Worm (Caenorhabditis elegans) whole organism, L1 larva: ENCODE data around the gene T22D1.17.

Experiments used
- C16A3.4 ChIP-seq: fragments of 150-350 bp; optimal IDR thresholded peaks from 2 replicates; lab custom pipeline; 2014; ENCODE audit warnings: missing biosample characterization, missing genetic modification characterization
- C34B4.2 ChIP-seq: sonication (generic microtip); optimal IDR thresholded peaks from 2 replicates; lab custom pipeline; 2017; ENCODE audit warnings: mild to moderate bottlenecking, missing genetic modification characterization, missing compliant biosample characterization
- F16B12.6 ChIP-seq: fragments of 150-350 bp; optimal IDR thresholded peaks from 2 replicates; lab custom pipeline; 2014; ENCODE audit warnings: missing biosample characterization, missing genetic modification characterization
- blmp-1 ChIP-seq: fragments of 150-350 bp; optimal IDR thresholded peaks from 2 replicates; lab custom pipeline; 2014; ENCODE audit warnings: missing biosample characterization, missing genetic modification characterization
- ceh-8 ChIP-seq: fragments of 200-800 bp; sonication (Bioruptor generic); optimal IDR thresholded peaks from 2 replicates; lab custom pipeline; 2018; ENCODE audit warnings: mild to moderate bottlenecking, missing genetic modification characterization, moderate library complexity, missing compliant biosample characterization
- dpl-1 ChIP-seq, 3 experiments: fragments of 150-350 bp in 2 of 3; sonication (generic microtip) in 1 of 3; optimal IDR thresholded peaks; 2 replicates each; lab custom pipeline; 2014 to 2017; ENCODE audit warnings: missing biosample characterization in 3 of 3, missing genetic modification characterization in 3 of 3, missing genetic modification reagents in 3 of 3
- dsc-1 ChIP-seq: sonication (generic microtip); optimal IDR thresholded peaks from 2 replicates; lab custom pipeline; 2016; ENCODE audit warnings: mild to moderate bottlenecking, missing genetic modification characterization, missing compliant biosample characterization
- efl-1 ChIP-seq, 4 experiments: fragments of 150-350 bp; optimal IDR thresholded peaks in 3 of 4; peaks in 1 of 4; 1 replicate in 1 of 4; 2 replicates in 3 of 4; lab custom pipeline; 2014; ENCODE audit warnings: missing biosample characterization in 2 of 4, missing genetic modification characterization in 2 of 4, missing genetic modification reagents in 2 of 4
- efl-3 ChIP-seq: fragments of 200-800 bp; sonication (Bioruptor generic); optimal IDR thresholded peaks from 2 replicates; lab custom pipeline; 2018; ENCODE audit warnings: mild to moderate bottlenecking, missing genetic modification characterization, missing compliant biosample characterization
- egl-27 ChIP-seq, 2 experiments: fragments of 150-350 bp in 1 of 2; sonication (generic microtip); optimal IDR thresholded peaks; 3 replicates each; lab custom pipeline; 2017 to 2018; ENCODE audit warnings: missing biosample characterization in 2 of 2, missing genetic modification characterization in 2 of 2, missing genetic modification reagents in 2 of 2
- ets-5 ChIP-seq: fragments of 200-800 bp; sonication (Bioruptor generic); IDR thresholded peaks from 2 replicates; pipeline ENCODE4 v1.3.6; 2022; ENCODE audit warnings: missing genetic modification characterization, missing compliant biosample characterization
- hlh-4 ChIP-seq: sonication (generic microtip); optimal IDR thresholded peaks from 2 replicates; lab custom pipeline; 2016; ENCODE audit warnings: mild to moderate bottlenecking, missing genetic modification characterization, missing compliant biosample characterization
- hpl-2 ChIP-seq: fragments of 150-350 bp; optimal IDR thresholded peaks from 2 replicates; lab custom pipeline; 2014; ENCODE audit warnings: missing biosample characterization, missing genetic modification reagents, missing genetic modification characterization
- isw-1 ChIP-seq: fragments of 200-800 bp; sonication (Bioruptor generic); IDR thresholded peaks from 2 replicates; pipeline ENCODE4 v1.3.6; 2022; ENCODE audit warnings: missing genetic modification characterization, missing compliant biosample characterization
- lin-15B ChIP-seq: fragments of 150-350 bp; sonication (generic microtip); optimal IDR thresholded peaks from 3 replicates; lab custom pipeline; 2014; ENCODE audit warnings: missing biosample characterization, missing genetic modification characterization
- lin-35 ChIP-seq, 2 experiments: fragments of 150-350 bp; optimal IDR thresholded peaks; 2 replicates each; lab custom pipeline; 2014; ENCODE audit warnings: missing biosample characterization in 2 of 2, missing genetic modification characterization in 2 of 2, missing genetic modification reagents in 2 of 2
- lin-39 ChIP-seq: fragments of 150-350 bp; optimal IDR thresholded peaks from 2 replicates; lab custom pipeline; 2014; ENCODE audit warnings: missing biosample characterization, missing genetic modification reagents, missing genetic modification characterization
- lsy-2 ChIP-seq, 2 experiments: fragments of 150-350 bp; optimal IDR thresholded peaks; 2 replicates each; lab custom pipeline; 2014; ENCODE audit warnings: missing biosample characterization in 2 of 2, missing genetic modification characterization in 2 of 2
- nhr-11 ChIP-seq: fragments of 150-350 bp; optimal IDR thresholded peaks from 2 replicates; lab custom pipeline; 2014; ENCODE audit warnings: missing biosample characterization, missing genetic modification characterization
- nhr-12 ChIP-seq: sonication (generic microtip); optimal IDR thresholded peaks from 2 replicates; lab custom pipeline; 2017; ENCODE audit warnings: missing biosample characterization, missing genetic modification characterization
- nhr-19 ChIP-seq: fragments of 200-800 bp; sonication (Bioruptor generic); conservative IDR thresholded peaks from 2 replicates; pipeline ENCODE4 v1.3.6; 2022; ENCODE audit warnings: missing genetic modification characterization, missing compliant biosample characterization
- nhr-20 ChIP-seq: sonication (generic microtip); optimal IDR thresholded peaks from 2 replicates; lab custom pipeline; 2016; ENCODE audit warnings: mild to moderate bottlenecking, missing genetic modification characterization, missing compliant biosample characterization
- nhr-71 ChIP-seq: sonication (generic microtip); optimal IDR thresholded peaks from 2 replicates; lab custom pipeline; 2016; ENCODE audit warnings: mild to moderate bottlenecking, missing genetic modification characterization, moderate library complexity, missing compliant biosample characterization
- pax-3 ChIP-seq: fragments of 200-800 bp; sonication (Bioruptor generic); optimal IDR thresholded peaks from 2 replicates; lab custom pipeline; 2018; ENCODE audit warnings: mild to moderate bottlenecking, missing genetic modification characterization, moderate library complexity, missing compliant biosample characterization
- rnt-1 ChIP-seq: sonication (generic microtip); optimal IDR thresholded peaks from 2 replicates; lab custom pipeline; 2016; ENCODE audit warnings: mild to moderate bottlenecking, missing genetic modification characterization, moderate library complexity, missing compliant biosample characterization
- skn-1 ChIP-seq: fragments of 150-350 bp; optimal IDR thresholded peaks from 2 replicates; lab custom pipeline; 2014; ENCODE audit warnings: missing biosample characterization, missing genetic modification characterization
- snpc-4 ChIP-seq: fragments of 150-350 bp; optimal IDR thresholded peaks from 2 replicates; lab custom pipeline; 2014; ENCODE audit warnings: missing biosample characterization, missing genetic modification characterization
- snu-23 ChIP-seq: sonication (generic microtip); optimal IDR thresholded peaks from 2 replicates; lab custom pipeline; 2016; ENCODE audit warnings: missing genetic modification characterization, missing compliant biosample characterization
- unc-98 ChIP-seq: fragments of 200-800 bp; sonication (Bioruptor generic); IDR thresholded peaks from 2 replicates; pipeline ENCODE4 v1.3.6; 2022; ENCODE audit warnings: missing genetic modification characterization, missing compliant biosample characterization
- vab-15 ChIP-seq: sonication (generic microtip); optimal IDR thresholded peaks from 2 replicates; lab custom pipeline; 2017; ENCODE audit warnings: missing genotype, mild to moderate bottlenecking, missing genetic modification characterization, missing compliant biosample characterization
- xbp-1 ChIP-seq: sonication (generic microtip); optimal IDR thresholded peaks from 2 replicates; lab custom pipeline; 2016; ENCODE audit warnings: missing genetic modification characterization, missing compliant biosample characterization
- zag-1 ChIP-seq: fragments of 150-350 bp; optimal IDR thresholded peaks from 2 replicates; lab custom pipeline; 2014; ENCODE audit warnings: missing biosample characterization, missing genetic modification characterization
- ztf-11 ChIP-seq, 2 experiments: sonication (generic microtip); optimal IDR thresholded peaks; 2 replicates each; lab custom pipeline; 2016 to 2017; ENCODE audit warnings: missing genetic modification characterization in 2 of 2, missing biosample characterization in 1 of 2, missing compliant biosample characterization in 1 of 2
- ztf-4 ChIP-seq: fragments of 150-350 bp; optimal IDR thresholded peaks from 2 replicates; lab custom pipeline; 2014; ENCODE audit warnings: missing biosample characterization, missing genetic modification characterization

T22D1.17 gene

DNA sequence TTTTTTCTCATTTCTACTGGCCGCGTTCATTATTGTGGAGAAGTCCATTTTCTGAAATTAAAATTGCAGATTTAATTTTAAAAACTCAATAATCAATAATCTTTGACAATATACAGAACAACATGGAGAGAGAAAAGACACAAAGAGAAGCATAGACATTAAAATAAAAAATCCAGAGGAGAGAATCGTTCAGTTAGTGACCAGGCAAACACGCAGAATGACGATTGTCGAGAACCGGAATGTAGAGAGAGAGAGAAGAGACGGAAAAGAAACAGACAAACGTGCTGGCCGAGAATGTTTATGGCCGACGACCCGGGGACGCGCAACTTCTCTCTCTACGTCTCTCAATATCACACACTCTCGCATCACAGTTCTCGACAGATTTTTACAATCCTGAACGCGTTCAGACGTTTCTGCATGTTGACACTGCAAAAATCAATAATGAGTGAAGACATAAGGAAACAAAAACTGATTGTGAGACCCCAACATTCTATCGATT, 18.1 kb upstream of the T22D1.17 start, which contains the start of the genes T05A12.3 and T05A12.4 (continued):
- TF ChIP-seq nhr-19 (GFP tag; lab: Robert Waterston, UW) (no peak), dpl-1 (GFP tag; optimal IDR thresholded peaks at IDR 0.05; lab: Kevin White, UChicago) (peak in 2 of 3 experiments; percentile 38 to 40), nhr-20 (tag; lab: Kevin White, UChicago) (peak; percentile 15), blmp-1 (peak; percentile 34)
- TF ChIP-seq, all 84 proteins: peak for 14

DNA sequence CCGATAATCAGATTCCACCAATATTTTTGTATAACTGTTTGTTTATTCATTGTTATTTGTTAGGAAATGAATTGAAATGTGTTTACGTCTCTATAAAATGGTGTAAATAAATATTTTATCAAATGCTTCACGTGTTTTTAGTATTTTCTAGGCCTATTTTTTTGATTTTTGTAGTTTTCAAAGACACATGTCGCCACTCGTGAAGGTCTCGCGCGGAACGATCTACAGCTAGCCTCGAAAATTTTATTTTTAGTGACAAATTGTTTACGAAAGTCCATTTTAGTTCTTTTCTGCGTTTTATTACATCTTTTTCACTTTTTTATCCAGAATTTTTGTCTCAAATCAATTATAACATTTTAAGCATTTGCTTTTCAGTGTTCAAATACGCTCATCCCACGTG, 2.2 kb upstream of the T22D1.17 start, which contains the start of gene T22D1.5:
Gene T22D1.5 (plus strand): TSS at position 376 of the 400 bp plus-strand sequence.
- TF ChIP-seq dsc-1 (no peak), zag-1 (tag; lab: Kevin White, UChicago) (no peak)
- TF ChIP-seq, all 84 proteins: peak for 0

DNA sequence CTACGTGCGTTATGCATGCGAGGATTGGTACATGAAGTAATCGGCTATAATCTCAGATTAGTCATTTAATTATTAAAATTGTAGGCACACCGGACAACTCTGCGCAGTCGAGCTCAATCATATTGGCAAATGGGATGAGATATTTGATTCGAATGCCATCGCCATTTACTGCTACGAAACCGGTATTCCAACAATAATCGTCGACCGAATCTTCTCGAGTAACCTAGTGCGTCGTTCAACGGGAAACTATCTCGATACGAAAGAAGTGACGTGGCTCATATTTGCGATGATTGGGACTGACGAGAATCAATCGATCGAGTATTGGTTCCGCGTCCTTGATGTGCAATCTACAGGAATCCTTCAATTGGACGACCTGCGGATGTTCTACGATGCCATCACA, 1.2 kb upstream of the T22D1.17 start:
- TF ChIP-seq xbp-1 (tag; lab: Kevin White, UChicago), result no peak
- TF ChIP-seq C16A3.4 (tag; lab: Kevin White, UChicago), result no peak
- TF ChIP-seq ztf-11 (tag; optimal IDR thresholded peaks at IDR 0.05; lab: Kevin White, UChicago), result no peak
- TF ChIP-seq lin-39 (tag; lab: Kevin White, UChicago), result no peak
- TF ChIP-seq ztf-4 (tag; lab: Kevin White, UChicago), result no peak
- TF ChIP-seq C34B4.2 (tag; lab: Kevin White, UChicago), result no peak
- TF ChIP-seq, all 84 proteins: peak for 0

DNA sequence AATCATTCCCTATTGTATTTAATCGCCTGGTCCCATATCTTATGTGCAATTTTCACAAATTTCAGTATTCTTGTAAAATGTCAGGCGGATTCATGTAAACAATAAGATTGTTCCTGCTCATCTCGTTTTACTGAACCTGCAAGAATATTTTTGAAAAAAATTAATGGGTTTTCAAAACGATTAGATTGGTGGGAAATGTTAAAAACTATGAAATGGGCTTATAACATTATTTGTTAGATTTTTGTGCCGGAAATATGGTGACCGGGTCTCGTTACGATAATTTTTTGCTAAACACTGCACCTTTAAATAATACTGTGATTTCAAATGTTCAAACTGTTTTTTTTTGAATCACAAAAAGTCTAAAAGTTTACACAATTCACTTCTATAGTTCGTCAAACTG, 369 bp upstream of the T22D1.17 start:
- TF ChIP-seq vab-15 (tag; lab: Kevin White, UChicago) (no peak), egl-27 (tag; optimal IDR thresholded peaks at IDR 0.05; lab: Kevin White, UChicago) (no peak), nhr-11 (tag; lab: Kevin White, UChicago) (no peak), lin-15B (tag; lab: Kevin White, UChicago) (no peak), efl-3 (GFP tag; lab: Kevin White, UChicago) (no peak), unc-98 (GFP tag; lab: Robert Waterston, UW) (no peak), nhr-12 (tag; lab: Kevin White, UChicago) (no peak), pax-3 (tag; lab: Kevin White, UChicago) (no peak)
- TF ChIP-seq, all 84 proteins: peak for 0

DNA sequence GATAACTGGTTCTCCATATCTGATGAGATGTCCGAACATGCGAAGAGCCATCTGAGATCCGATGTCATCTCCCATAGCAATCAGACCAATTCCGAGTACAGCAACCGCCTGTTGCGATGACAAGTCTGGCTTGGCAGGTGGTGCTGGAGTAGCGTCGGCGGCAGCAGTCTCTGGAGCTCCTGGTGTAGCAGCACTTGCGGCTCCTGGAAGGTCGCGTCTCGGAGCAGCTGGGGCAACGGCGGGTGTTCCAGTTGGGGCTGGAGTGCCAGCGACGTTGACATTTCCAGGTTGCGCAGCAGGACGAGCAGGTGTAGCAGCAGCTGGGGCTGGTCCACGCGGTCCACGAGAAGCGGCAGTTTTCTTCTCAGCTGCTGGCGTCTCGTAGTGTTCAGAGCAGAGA, 1.7 kb downstream of the T22D1.17 start:
- TF ChIP-seq ceh-8 (GFP tag; lab: Kevin White, UChicago) (peak; percentile 55), nhr-12 (tag; lab: Kevin White, UChicago) (no peak), snu-23 (GFP tag; lab: Kevin White, UChicago) (no peak)

DNA sequence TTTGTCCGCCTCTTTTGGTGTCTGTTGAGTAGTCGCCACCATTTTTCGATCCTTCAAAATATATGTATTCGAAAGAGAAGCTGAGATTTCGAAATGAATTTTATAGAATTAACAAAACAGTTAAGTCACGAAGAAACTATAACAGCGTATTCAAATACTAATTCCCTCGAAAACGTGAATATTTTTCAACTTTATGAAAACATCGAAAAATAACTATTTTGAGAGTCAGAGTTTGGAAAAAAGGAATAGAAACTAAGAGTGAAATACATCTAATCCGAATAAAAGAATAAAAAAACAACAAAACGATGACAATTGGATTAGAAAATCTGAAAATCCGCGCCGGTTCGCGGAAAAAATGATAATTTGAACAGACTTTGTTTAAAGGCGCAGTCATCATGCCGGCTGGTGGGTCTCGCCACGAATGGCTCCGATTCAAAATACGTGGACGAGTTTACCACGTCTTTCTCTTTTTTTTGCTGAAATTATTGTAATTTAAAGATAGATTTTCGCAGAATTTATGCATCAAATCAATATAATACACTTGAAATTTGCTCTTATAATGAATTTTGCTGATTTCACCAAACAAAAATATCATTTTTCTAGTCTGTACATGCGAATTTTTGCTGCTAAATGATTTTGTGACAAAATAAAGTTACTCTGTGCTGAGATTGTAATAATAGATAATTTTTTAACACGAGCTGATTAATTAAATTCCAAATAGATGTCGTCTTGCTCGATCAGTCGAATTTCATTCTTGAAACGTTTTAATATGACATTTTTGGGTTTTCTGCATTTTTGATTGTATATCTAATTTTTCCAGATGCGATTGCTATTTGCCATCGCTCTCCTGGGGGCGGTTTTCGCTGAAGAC, 4.3 kb downstream of the T22D1.17 start, which contains the start of the genes rpn-1 and ribo-1:
Gene rpn-1 (minus strand): TSS at position 51 of the 871 bp plus-strand sequence.
Gene ribo-1 (plus strand): TSS at position 821 of the 871 bp plus-strand sequence.
- TF ChIP-seq nhr-71 (peak; percentile 16), hlh-4 (tag; lab: Kevin White, UChicago) (no peak), skn-1 (tag; lab: Kevin White, UChicago) (peak; percentile 100), rnt-1 (peak; percentile 33), efl-1 (optimal IDR thresholded peaks at IDR 0.05; lab: Kevin White, UChicago) (peak; percentile 48 to 53), efl-1 (GFP tag; optimal IDR thresholded peaks at IDR 0.05 in 1 of 2; lab: Kevin White, UChicago) (peak; percentile 60 to 90), snpc-4 (tag; lab: Kevin White, UChicago) (no peak), dpl-1 (GFP tag; optimal IDR thresholded peaks at IDR 0.05; lab: Kevin White, UChicago) (peak; percentile 15 to 61 (median 53)), hpl-2 (no peak), isw-1 (GFP tag; lab: Robert Waterston, UW) (peak; percentile 10; the same call in 1 of the 2 replicates), nhr-19 (GFP tag; lab: Robert Waterston, UW) (no peak), F16B12.6 (tag; lab: Kevin White, UChicago) (no peak), lin-15B (tag; lab: Kevin White, UChicago) (peak; percentile 9), lsy-2 (tag; optimal IDR thresholded peaks at IDR 0.05; lab: Kevin White, UChicago) (peak; percentile 34 to 65), xbp-1 (tag; lab: Kevin White, UChicago) (peak; percentile 45), snu-23 (GFP tag; lab: Kevin White, UChicago) (peak; percentile 40), lin-35 (GFP tag; optimal IDR thresholded peaks at IDR 0.05; lab: Kevin White, UChicago) (peak; percentile 55 to 68), ets-5 (no peak)
- TF ChIP-seq, all 84 proteins: peak for 11
